Fruit fly (Drosophila melanogaster): ENCODE measurements around the gene CG1077.

Gene CG1077

DNA sequence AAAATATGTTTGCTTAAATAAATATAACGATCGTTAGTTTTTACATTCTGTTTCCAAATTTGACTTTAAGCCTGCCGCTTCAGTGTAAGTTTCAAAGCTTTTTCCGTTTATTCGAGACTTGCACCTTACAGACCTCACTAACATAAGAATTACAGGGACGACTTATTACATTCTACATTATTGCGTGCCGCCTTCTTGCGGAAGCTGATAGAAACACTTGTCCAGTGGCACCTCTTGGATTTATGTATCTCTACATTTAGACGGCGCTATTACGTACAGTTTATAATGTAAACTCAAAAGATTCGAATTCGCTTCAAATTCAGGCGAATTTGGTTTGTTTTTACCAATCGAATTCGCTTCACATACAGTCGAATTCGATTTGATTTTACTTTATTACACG lies 3.5 kb downstream of the CG1077 start (continued):
- TF ChIP-seq BtbVII (GFP tag; optimal IDR thresholded peaks at IDR 0.05) (no peak), Poxn (GFP tag; IDR thresholded peaks at IDR 0.05) (no peak), CG11247 (GFP tag; IDR thresholded peaks at IDR 0.05) (no peak), nom (GFP tag; optimal IDR thresholded peaks at IDR 0.05) (no peak), CG11504 (tag; optimal IDR thresholded peaks at IDR 0.05) (no peak), CG10209 (GFP tag; optimal IDR thresholded peaks at IDR 0.05) (no peak), dmrt99B (tag; optimal IDR thresholded peaks at IDR 0.05) (no peak), CG7928 (GFP tag; optimal IDR thresholded peaks at IDR 0.05) (no peak), Myb (GFP tag; optimal IDR thresholded peaks at IDR 0.05) (peak; percentile 76), CG32532 (GFP tag; IDR thresholded peaks at IDR 0.05) (peak; percentile 30; the same call in 1 of the 2 replicates), tll (GFP tag; optimal IDR thresholded peaks at IDR 0.05) (no peak), ase (GFP tag; IDR thresholded peaks at IDR 0.05) (no peak), CG2199 (GFP tag; IDR thresholded peaks at IDR 0.05) (no peak), B-H1 (GFP tag; IDR thresholded peaks at IDR 0.05) (no peak), CG8944 (GFP tag; optimal IDR thresholded peaks at IDR 0.05) (no peak), kni (GFP tag; optimal IDR thresholded peaks at IDR 0.05) (no peak), maf-S (GFP tag; optimal IDR thresholded peaks at IDR 0.05) (peak; percentile 2), CG14860 (GFP tag; IDR thresholded peaks at IDR 0.05; ENCODE audit: partially characterized antibody) (no peak), CG2129 (GFP tag; IDR thresholded peaks at IDR 0.05; ENCODE audit: partially characterized antibody) (no peak), CG12071 (GFP tag; optimal IDR thresholded peaks at IDR 0.05) (no peak), CG6813 (GFP tag; optimal IDR thresholded peaks at IDR 0.05) (no peak), sd (tag; optimal IDR thresholded peaks at IDR 0.05) (no peak), sisA (GFP tag; IDR thresholded peaks at IDR 0.05) (peak; percentile 33; the same call in 1 of the 2 replicates), CG4820 (GFP tag; optimal IDR thresholded peaks at IDR 0.05) (no peak), CG3995 (GFP tag; optimal IDR thresholded peaks at IDR 0.05) (no peak), al (GFP tag; IDR thresholded peaks at IDR 0.05) (no peak), her (GFP tag; optimal IDR thresholded peaks at IDR 0.05) (no peak), CG2120 (GFP tag; optimal IDR thresholded peaks at IDR 0.05) (peak; percentile 39), eve (GFP tag; optimal IDR thresholded peaks at IDR 0.05) (no peak), run (tag; optimal IDR thresholded peaks at IDR 0.05) (no peak), CG12769 (tag; optimal IDR thresholded peaks at IDR 0.05) (no peak), Mad (GFP tag; optimal IDR thresholded peaks at IDR 0.05) (no peak), Doc3 (GFP tag; IDR thresholded peaks at IDR 0.05; ENCODE audit: partially characterized antibody) (no peak), CG14667 (GFP tag; IDR thresholded peaks at IDR 0.05) (no peak), dan (GFP tag; IDR thresholded peaks at IDR 0.05) (no peak), CG9932 (GFP tag; IDR thresholded peaks at IDR 0.05) (peak; percentile 22; the same call in 1 of the 2 replicates), CG9817 (tag; optimal IDR thresholded peaks at IDR 0.05) (no peak), CG16863 (GFP tag; optimal IDR thresholded peaks at IDR 0.05) (no peak), ap (GFP tag; IDR thresholded peaks at IDR 0.05) (no peak), CG7271 (tag; optimal IDR thresholded peaks at IDR 0.05) (no peak), CG12104 (GFP tag; optimal IDR thresholded peaks at IDR 0.05) (no peak), CG11093 (GFP tag; IDR thresholded peaks at IDR 0.05) (no peak), Fer1 (GFP tag; optimal IDR thresholded peaks at IDR 0.05) (no peak), odd (GFP tag; optimal IDR thresholded peaks at IDR 0.05) (no peak), Oli (tag; optimal IDR thresholded peaks at IDR 0.05) (no peak), Pdp1 (GFP tag; optimal IDR thresholded peaks at IDR 0.05) (peak in 1 of 2 experiments; percentile 69), CG11456 (GFP tag; IDR thresholded peaks at IDR 0.05) (peak; percentile 60; the same call in 2 of the 3 replicates), CG1647 (GFP tag; optimal IDR thresholded peaks at IDR 0.05) (no peak), sqz (GFP tag; optimal IDR thresholded peaks at IDR 0.05) (no peak), h (optimal IDR thresholded peaks at IDR 0.05) (no peak), CG7556 (GFP tag; optimal IDR thresholded peaks at IDR 0.05) (no peak), Ptx1 (GFP tag; IDR thresholded peaks at IDR 0.05) (peak; percentile 41)

All from whole organism, embryonic.